Fruit fly (Drosophila melanogaster) whole organism, embryonic: ENCODE results near the gene CG16753.
A peak's percentile ranks its signal among the peaks of the same experiment; 100 is the strongest.

ENCODE experiments used
- Bgb ChIP-seq: fragments of 200-800 bp; sonication (Bioruptor generic); IDR thresholded peaks from 2 replicates; pipeline ENCODE4 v1.3.6; 2022; ENCODE audit warnings: missing biosample characterization, missing genetic modification characterization; ENCODE audit not compliant: partially characterized antibody
- C15 ChIP-seq: fragments of 200-800 bp; sonication (Bioruptor generic); IDR thresholded peaks from 3 replicates; pipeline ENCODE4 v1.3.6; 2022; ENCODE audit warnings: missing biosample characterization, missing genetic modification characterization
- CG10267 ChIP-seq: fragments of 200-800 bp; sonication (Bioruptor generic); optimal IDR thresholded peaks from 2 replicates; lab custom pipeline; 2018; ENCODE audit warnings: missing biosample characterization, mild to moderate bottlenecking, missing genetic modification characterization, moderate library complexity
- CG12942 ChIP-seq: fragments of 200-800 bp; sonication (Bioruptor generic); optimal IDR thresholded peaks from 3 replicates; lab custom pipeline; 2016; ENCODE audit warnings: missing biosample characterization, missing genetic modification characterization
- CG13624 ChIP-seq: fragments of 200-800 bp; sonication (Bioruptor generic); optimal IDR thresholded peaks from 2 replicates; lab custom pipeline; 2016; ENCODE audit warnings: missing biosample characterization, missing genetic modification characterization
- CG14050 ChIP-seq: fragments of 200-800 bp; sonication (Bioruptor generic); IDR thresholded peaks from 3 replicates; pipeline ENCODE4 v1.3.6; 2022; ENCODE audit warnings: missing biosample characterization, missing genetic modification characterization
- CG14965 ChIP-seq: fragments of 200-800 bp; sonication (Bioruptor generic); optimal IDR thresholded peaks from 2 replicates; lab custom pipeline; 2016; ENCODE audit warnings: missing biosample characterization, missing genetic modification characterization, borderline replicate concordance
- CG15696 ChIP-seq: fragments of 200-800 bp; sonication (Bioruptor generic); optimal IDR thresholded peaks from 2 replicates; lab custom pipeline; 2019; ENCODE audit warnings: missing biosample characterization, mild to moderate bottlenecking, missing genetic modification characterization, moderate library complexity
- CG17802 ChIP-seq: fragments of 200-800 bp; sonication (Bioruptor generic); optimal IDR thresholded peaks from 2 replicates; lab custom pipeline; 2018; ENCODE audit warnings: missing biosample characterization, mild to moderate bottlenecking, missing genetic modification characterization, moderate library complexity
- CG17829 ChIP-seq: fragments of 200-800 bp; optimal IDR thresholded peaks from 2 replicates; lab custom pipeline; 2019; ENCODE audit warnings: missing biosample characterization, mild to moderate bottlenecking, missing genetic modification characterization, moderate library complexity
- CG31224 ChIP-seq: fragments of 200-800 bp; sonication (Bioruptor generic); IDR thresholded peaks from 2 replicates; pipeline ENCODE4 v1.3.6; 2022; ENCODE audit warnings: missing biosample characterization, missing genetic modification characterization
- CG3163 ChIP-seq: fragments of 200-800 bp; sonication (Bioruptor generic); optimal IDR thresholded peaks from 3 replicates; lab custom pipeline; 2016; ENCODE audit warnings: missing biosample characterization, missing genetic modification characterization
- CG32767 ChIP-seq: fragments of 200-800 bp; sonication (Bioruptor generic); IDR thresholded peaks from 2 replicates; pipeline ENCODE4 v1.3.6; 2022; ENCODE audit warnings: missing biosample characterization, missing genetic modification characterization
- CG3726 ChIP-seq: fragments of 200-800 bp; sonication (Bioruptor generic); IDR thresholded peaks from 3 replicates; pipeline ENCODE4, ENCODE4 v1.3.6; 2022; ENCODE audit warnings: missing biosample characterization, missing genetic modification characterization
- CG42726 ChIP-seq: fragments of 200-800 bp; sonication (Bioruptor generic); IDR thresholded peaks from 2 replicates; pipeline ENCODE4 v1.3.6; 2022; ENCODE audit warnings: missing biosample characterization, missing genetic modification characterization; ENCODE audit not compliant: partially characterized antibody
- CG8388 ChIP-seq: fragments of 200-800 bp; sonication (Bioruptor generic); optimal IDR thresholded peaks from 2 replicates; lab custom pipeline; 2019; ENCODE audit warnings: missing biosample characterization, mild to moderate bottlenecking, missing genetic modification characterization, moderate library complexity
- CG8478 ChIP-seq: fragments of >200 bp; optimal IDR thresholded peaks from 2 replicates; lab custom pipeline; 2018
- CoRest ChIP-seq: fragments of 200-800 bp; sonication (Bioruptor generic); optimal IDR thresholded peaks from 3 replicates; lab custom pipeline; 2018; ENCODE audit warnings: missing biosample characterization, mild to moderate bottlenecking, missing genetic modification characterization, moderate library complexity
- Dip2 ChIP-seq: fragments of 200-800 bp; sonication (Bioruptor generic); IDR thresholded peaks from 2 replicates; pipeline ENCODE4 v1.3.6; 2022; ENCODE audit warnings: missing biosample characterization, missing genetic modification characterization
- Dll ChIP-seq: fragments of 200-800 bp; sonication (Bioruptor generic); IDR thresholded peaks from 4 replicates; pipeline ENCODE4 v1.3.6; 2022; ENCODE audit warnings: missing biosample characterization, missing genetic modification characterization; ENCODE audit not compliant: partially characterized antibody
- Dp ChIP-seq: fragments of 200-800 bp; sonication (Bioruptor generic); optimal IDR thresholded peaks from 2 replicates; lab custom pipeline; 2018; ENCODE audit warnings: missing biosample characterization, mild to moderate bottlenecking, missing genetic modification characterization, moderate library complexity
- E2f2 ChIP-seq: fragments of 200-800 bp; sonication (Bioruptor generic); IDR thresholded peaks from 2 replicates; pipeline ENCODE4 v1.3.6; 2022; ENCODE audit warnings: missing biosample characterization, missing genetic modification characterization
- ERR ChIP-seq: fragments of 200-800 bp; sonication (Bioruptor generic); optimal IDR thresholded peaks from 2 replicates; lab custom pipeline; 2016; ENCODE audit warnings: missing biosample characterization, missing genetic modification characterization
- Fer3 ChIP-seq: fragments of 200-800 bp; sonication (Bioruptor generic); optimal IDR thresholded peaks from 2 replicates; lab custom pipeline; 2018; ENCODE audit warnings: missing biosample characterization, mild to moderate bottlenecking, missing genetic modification characterization, moderate library complexity
- HmgZ ChIP-seq: fragments of 200-800 bp; sonication (Bioruptor generic); optimal IDR thresholded peaks from 2 replicates; lab custom pipeline; 2018; ENCODE audit warnings: missing biosample characterization, mild to moderate bottlenecking, missing genetic modification characterization
- Jarid2 ChIP-seq: fragments of 200-800 bp; sonication (Bioruptor generic); optimal IDR thresholded peaks from 3 replicates; lab custom pipeline; 2017; ENCODE audit warnings: mild to moderate bottlenecking, missing biosample characterization, missing genetic modification reagents, missing genetic modification characterization
- Lhr ChIP-seq: fragments of 200-800 bp; sonication (Bioruptor generic); optimal IDR thresholded peaks from 3 replicates; lab custom pipeline; 2017; ENCODE audit warnings: mild to moderate bottlenecking, missing biosample characterization, missing genetic modification reagents, missing genetic modification characterization
- Mad ChIP-seq: fragments of 200-800 bp; sonication (Bioruptor generic); optimal IDR thresholded peaks from 2 replicates; lab custom pipeline; 2016; ENCODE audit warnings: missing biosample characterization, missing genetic modification characterization
- Nf-YB ChIP-seq: fragments of 200-800 bp; sonication (Bioruptor generic); optimal IDR thresholded peaks from 3 replicates; lab custom pipeline; 2019; ENCODE audit warnings: missing biosample characterization, mild to moderate bottlenecking, missing genetic modification characterization, moderate library complexity
- Taf1 ChIP-seq: fragments of 200-800 bp; sonication (Bioruptor generic); IDR thresholded peaks from 2 replicates; pipeline ENCODE4 v1.3.6; 2022; ENCODE audit warnings: missing biosample characterization, missing genetic modification characterization
- ap ChIP-seq: fragments of 200-800 bp; sonication (Bioruptor generic); IDR thresholded peaks from 2 replicates; pipeline ENCODE4 v1.3.6; 2022; ENCODE audit warnings: missing biosample characterization, missing genetic modification characterization
- btn ChIP-seq: fragments of 200-800 bp; sonication (Bioruptor generic); optimal IDR thresholded peaks from 2 replicates; lab custom pipeline; 2016; ENCODE audit warnings: missing biosample characterization, missing genetic modification characterization
- cas ChIP-seq: fragments of 200-800 bp; sonication (Bioruptor generic); IDR thresholded peaks from 2 replicates; pipeline ENCODE4 v1.3.6; 2022; ENCODE audit warnings: missing biosample characterization, missing genetic modification characterization
- crc ChIP-seq: fragments of 200-800 bp; sonication (Bioruptor generic); optimal IDR thresholded peaks from 2 replicates; lab custom pipeline; 2016; ENCODE audit warnings: missing biosample characterization, missing genetic modification characterization
- da ChIP-seq: fragments of 200-800 bp; sonication (Bioruptor generic); optimal IDR thresholded peaks from 2 replicates; lab custom pipeline; 2016; ENCODE audit warnings: missing biosample characterization, missing genetic modification characterization
- dan ChIP-seq: fragments of 200-800 bp; sonication (Bioruptor generic); IDR thresholded peaks from 2 replicates; pipeline ENCODE4 v1.3.6; 2022; ENCODE audit warnings: missing biosample characterization, missing genetic modification characterization
- disco-r ChIP-seq: fragments of 200-800 bp; sonication (Bioruptor generic); optimal IDR thresholded peaks from 2 replicates; lab custom pipeline; 2016; ENCODE audit warnings: missing biosample characterization, missing genetic modification characterization
- eyg ChIP-seq: fragments of 200-800 bp; sonication (Bioruptor generic); optimal IDR thresholded peaks from 3 replicates; lab custom pipeline; 2016; ENCODE audit warnings: missing biosample characterization, missing genetic modification characterization
- ind ChIP-seq: fragments of 200-800 bp; sonication (Bioruptor generic); optimal IDR thresholded peaks from 3 replicates; lab custom pipeline; 2016; ENCODE audit warnings: missing biosample characterization, missing genetic modification characterization
- kah ChIP-seq: fragments of 200-800 bp; sonication (Bioruptor generic); optimal IDR thresholded peaks from 2 replicates; lab custom pipeline; 2018; ENCODE audit warnings: missing biosample characterization, mild to moderate bottlenecking, missing genetic modification characterization
- lov ChIP-seq, 2 experiments: fragments of 200-800 bp in 1 of 2; fragments of >200 bp in 1 of 2; sonication (Bioruptor generic) in 1 of 2; IDR thresholded peaks in 1 of 2; optimal IDR thresholded peaks in 1 of 2; 2 replicates in 1 of 2; 3 replicates in 1 of 2; pipeline versions ENCODE4 v1.3.6 to Lab custom; 2017 to 2022; ENCODE audit warnings: missing biosample characterization in 1 of 2, missing genetic modification characterization in 1 of 2
- luna ChIP-seq: fragments of 200-800 bp; sonication (Bioruptor generic); optimal IDR thresholded peaks from 2 replicates; lab custom pipeline; 2016; ENCODE audit warnings: missing biosample characterization, missing genetic modification characterization
- nau ChIP-seq: fragments of 200-800 bp; sonication (Bioruptor generic); optimal IDR thresholded peaks from 3 replicates; lab custom pipeline; 2017; ENCODE audit warnings: missing biosample characterization, mild to moderate bottlenecking, missing genetic modification characterization, missing genetic modification reagents
- sens-2 ChIP-seq: fragments of 200-800 bp; sonication (Bioruptor generic); IDR thresholded peaks from 2 replicates; pipeline ENCODE4 v1.3.6; 2022; ENCODE audit warnings: missing biosample characterization, missing genetic modification characterization
- shn ChIP-seq: fragments of 200-800 bp; sonication (Bioruptor generic); optimal IDR thresholded peaks from 3 replicates; lab custom pipeline; 2016; ENCODE audit warnings: missing biosample characterization, missing genetic modification characterization
- sisA ChIP-seq: fragments of 200-800 bp; sonication (Bioruptor generic); IDR thresholded peaks from 2 replicates; pipeline ENCODE4 v1.3.6; 2022; ENCODE audit warnings: missing biosample characterization, missing genetic modification characterization
- wek ChIP-seq: fragments of 200-800 bp; sonication (Bioruptor generic); optimal IDR thresholded peaks from 3 replicates; lab custom pipeline; 2018; ENCODE audit warnings: missing biosample characterization, mild to moderate bottlenecking, missing genetic modification characterization, moderate library complexity
- yki ChIP-seq: fragments of >200 bp; optimal IDR thresholded peaks from 3 replicates; lab custom pipeline; 2018
- z ChIP-seq: fragments of 200-800 bp; sonication (Bioruptor generic); IDR thresholded peaks from 3 replicates; pipeline ENCODE4 v1.3.6; 2022; ENCODE audit warnings: missing biosample characterization, missing genetic modification characterization

Gene CG16753

DNA sequence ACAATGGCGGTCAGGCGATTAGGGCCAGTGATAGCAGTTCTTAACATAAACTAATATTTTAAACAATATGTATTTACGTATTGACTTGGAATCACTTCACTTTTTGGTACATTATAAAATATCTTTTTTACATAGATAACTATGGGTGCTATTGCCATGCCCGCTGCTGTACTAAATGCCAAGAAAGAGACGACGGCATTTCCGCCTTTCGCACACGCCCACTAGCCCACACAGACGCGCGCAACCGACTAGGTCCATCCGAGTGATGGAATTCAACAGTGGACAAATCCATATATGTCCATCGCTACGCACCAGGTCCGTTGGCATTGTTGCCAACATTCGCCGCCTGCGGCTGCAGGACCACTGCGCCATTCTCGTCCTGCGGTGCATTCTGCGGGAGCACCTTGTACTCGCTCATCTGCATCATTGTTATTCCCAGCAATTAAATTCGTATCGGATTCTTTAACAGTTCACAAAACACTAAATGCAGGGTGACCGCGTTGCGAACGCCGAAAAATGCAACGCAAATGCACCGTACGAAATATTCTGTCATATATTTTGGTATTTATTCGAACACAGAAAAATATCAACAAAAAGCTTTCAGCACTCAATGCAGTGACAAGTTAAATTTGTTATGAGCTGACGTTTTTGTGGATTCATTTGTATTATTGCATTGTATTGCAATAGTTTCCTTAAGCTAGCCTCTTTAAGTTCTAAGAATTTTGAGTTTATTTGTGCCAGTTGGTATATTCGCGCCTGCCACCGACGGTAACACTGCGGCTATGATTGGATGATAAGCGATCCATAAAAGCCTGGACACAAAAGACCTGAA, 8.3 kb upstream of the CG16753 start, which contains the start of the genes scramb2 and Sk2 (continued):
- TF ChIP-seq Taf1 (GFP tag; lab: Robert Waterston, UW) (peak; percentile 92), HmgZ (tag; lab: Kevin White, UChicago) (peak; percentile 96), CG42726 (GFP tag; lab: Robert Waterston, UW) (no peak), CG14965 (GFP tag; lab: Kevin White, UChicago) (peak; percentile 56), luna (peak; percentile 3), nau (GFP tag; lab: Kevin White, UChicago) (peak; percentile 94), yki (lab: Kevin White, UChicago) (no peak), C15 (peak; percentile 89), da (GFP tag; lab: Kevin White, UChicago) (peak; percentile 68), CG3726 (GFP tag; lab: Robert Waterston, UW) (peak; percentile 91), ERR (peak; percentile 83), Nf-YB (peak; percentile 84), CG17829 (tag; lab: Kevin White, UChicago) (peak; percentile 96), Dll (GFP tag; lab: Robert Waterston, UW) (peak; percentile 47; the same call in 1 of the 4 replicates), crc (GFP tag; lab: Kevin White, UChicago) (peak; percentile 81), CG15696 (peak; percentile 86), CG31224 (GFP tag; lab: Robert Waterston, UW) (peak; percentile 86), E2f2 (peak; percentile 78), btn (GFP tag; lab: Kevin White, UChicago) (peak; percentile 77), disco-r (GFP tag; lab: Kevin White, UChicago) (peak; percentile 67), Mad (GFP tag; lab: Kevin White, UChicago) (peak; percentile 91), Lhr (GFP tag; lab: Kevin White, UChicago) (peak; percentile 80), CG14050 (GFP tag; lab: Robert Waterston, UW) (peak; percentile 91), wek (GFP tag; lab: Kevin White, UChicago) (peak; percentile 87), CG13624 (GFP tag; lab: Kevin White, UChicago) (peak; percentile 84), Bgb (peak; percentile 32; the same call in 1 of the 2 replicates), eyg (GFP tag; lab: Kevin White, UChicago) (peak; percentile 73), Fer3 (tag; lab: Kevin White, UChicago) (peak; percentile 94), kah (peak; percentile 95), CG8478 (lab: Kevin White, UChicago) (no peak), z (GFP tag; lab: Robert Waterston, UW) (peak; percentile 70; the same call in 2 of the 3 replicates), ap (GFP tag; lab: Robert Waterston, UW) (peak; percentile 94), lov (optimal IDR thresholded peaks at IDR 0.05; lab: Kevin White, UChicago) (no peak), lov (GFP tag; IDR thresholded peaks at IDR 0.05; lab: Robert Waterston, UW) (peak; percentile 90), CG8388 (GFP tag; lab: Kevin White, UChicago) (peak; percentile 94), sisA (GFP tag; lab: Robert Waterston, UW) (peak; percentile 94), CG10267 (tag; lab: Kevin White, UChicago) (peak; percentile 85), Dip2 (peak; percentile 55; the same call in 1 of the 2 replicates), shn (GFP tag; lab: Kevin White, UChicago) (peak; percentile 43), Jarid2 (GFP tag; lab: Kevin White, UChicago) (peak; percentile 85), CG32767 (peak; percentile 88), ind (GFP tag; lab: Kevin White, UChicago) (peak; percentile 94), Dp (no peak), cas (GFP tag; lab: Robert Waterston, UW) (peak; percentile 82), CG3163 (GFP tag; lab: Kevin White, UChicago) (peak; percentile 42), sens-2 (GFP tag; lab: Robert Waterston, UW) (peak; percentile 94), CG17802 (tag; lab: Kevin White, UChicago) (peak; percentile 74), CoRest (tag; lab: Kevin White, UChicago) (peak; percentile 94), dan (peak; percentile 74; the same call in 1 of the 2 replicates), CG12942 (GFP tag; lab: Kevin White, UChicago) (peak; percentile 83)
